Worm (Caenorhabditis elegans) whole organism, L2 larva: ENCODE results near the gene ccep-135.

ENCODE experiments used
- ama-1 ChIP-seq: fragments of 150-350 bp; optimal IDR thresholded peaks from 2 replicates; lab custom pipeline; 2018; ENCODE audit warnings: inconsistent platforms
- blmp-1 ChIP-seq: sonication (generic microtip); optimal IDR thresholded peaks from 2 replicates; lab custom pipeline; 2017; ENCODE audit warnings: missing genetic modification characterization, mild to moderate bottlenecking, missing compliant biosample characterization, antibody characterized with exemption, moderate library complexity; ENCODE audit not compliant: insufficient read depth
- ceh-16 ChIP-seq: fragments of 150-350 bp; optimal IDR thresholded peaks from 2 replicates; lab custom pipeline; 2014; ENCODE audit warnings: missing biosample characterization, missing genetic modification characterization
- nhr-11 ChIP-seq: fragments of 150-350 bp; optimal IDR thresholded peaks from 2 replicates; lab custom pipeline; 2014; ENCODE audit warnings: missing biosample characterization, missing genetic modification characterization
- unc-39 ChIP-seq: fragments of 150-350 bp; optimal IDR thresholded peaks from 2 replicates; lab custom pipeline; 2014; ENCODE audit warnings: missing biosample characterization, missing genetic modification characterization
- zag-1 ChIP-seq: fragments of 150-350 bp; optimal IDR thresholded peaks from 2 replicates; lab custom pipeline; 2014; ENCODE audit warnings: missing biosample characterization, missing genetic modification characterization

DNA sequence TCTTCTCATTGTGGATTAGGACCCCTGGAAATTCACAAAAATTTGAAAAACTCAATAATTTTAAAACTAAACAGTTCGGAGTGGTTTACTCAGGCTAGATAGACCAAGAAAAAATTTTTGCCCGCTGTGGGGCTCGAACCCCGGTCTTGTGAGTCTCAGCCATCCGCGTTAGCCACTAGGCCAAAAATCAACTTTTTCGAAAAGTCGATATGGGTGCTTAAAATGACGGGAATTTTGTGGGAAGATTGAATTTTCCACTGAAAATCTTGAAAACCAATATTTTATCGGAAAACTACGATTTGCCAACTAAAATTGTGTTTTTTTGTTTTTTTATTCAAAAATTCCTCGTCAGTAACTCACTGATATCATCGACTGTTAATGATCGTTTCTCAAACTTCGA is 15.9 kb downstream of the ccep-135 start:
- no peak for TF ChIP-seq zag-1 (tag; lab: Kevin White, UChicago)
- TF ChIP-seq ama-1 (lab: Kevin White, UChicago) = no peak
- TF ChIP-seq unc-39 (tag; lab: Kevin White, UChicago) = no peak
- TF ChIP-seq ceh-16 (tag; lab: Kevin White, UChicago) = no peak
- TF ChIP-seq blmp-1 = no peak
- no peak for TF ChIP-seq nhr-11 (tag; lab: Kevin White, UChicago)
